Worm (Caenorhabditis elegans): ENCODE data around the gene nhr-34.
"Not testable (repeated sequence)": the region's sequence is repeated elsewhere in the genome, so short reads cannot be mapped to it uniquely, and the experiment has no call there.

nhr-34 gene

ce11 chrIV:9692874-9693273 is 17.4 kb upstream of the nhr-34 start, which contains the start of gene twk-9:
TSS of gene twk-9 (plus strand) at chrIV:9693174.
- TF ChIP-seq nhr-42 (GFP tag; IDR thresholded peaks at IDR 0.05): no peak
- TF ChIP-seq mep-1 (tag; optimal IDR thresholded peaks at IDR 0.05): no peak
- no peak for TF ChIP-seq sdz-12 (GFP tag; optimal IDR thresholded peaks at IDR 0.05)

ce11 chrIV:9690644-9691043 is 15.2 kb upstream of the nhr-34 start, which contains the start of gene sdz-36:
TSS of gene sdz-36 (plus strand) at chrIV:9690944.
- TF ChIP-seq lin-15B (tag; optimal IDR thresholded peaks at IDR 0.05) (no peak), hmg-1.1 (GFP tag; IDR thresholded peaks at IDR 0.05) (no peak), lin-39 (tag; optimal IDR thresholded peaks at IDR 0.05) (no peak), ceh-32 (tag; optimal IDR thresholded peaks at IDR 0.05; ENCODE audit: poor library complexity) (no peak), arid-1 (GFP tag; conservative IDR thresholded peaks at IDR 0.05) (no peak)

- TF ChIP-seq spr-3 (GFP tag; optimal IDR thresholded peaks at IDR 0.05); Y75B8A.6 (GFP tag; IDR thresholded peaks at IDR 0.05); php-3 (GFP tag; IDR thresholded peaks at IDR 0.05): not testable (repeated sequence)
Observed at ce11 chrIV:9688715-9689114, 13.2 kb upstream of the nhr-34 start, which contains the start of gene msp-76. TSS of gene msp-76 (plus strand) at chrIV:9689015.

- TF ChIP-seq daf-19 (GFP tag; conservative IDR thresholded peaks at IDR 0.05): no peak
- TF ChIP-seq lir-3 (tag; optimal IDR thresholded peaks at IDR 0.05): no peak
- TF ChIP-seq ceh-44 (GFP tag; IDR thresholded peaks at IDR 0.05): no peak
- TF ChIP-seq egl-43 (GFP tag; IDR thresholded peaks at IDR 0.05): no peak
- TF ChIP-seq nhr-77 (tag; optimal IDR thresholded peaks at IDR 0.05): no peak
- no peak for TF ChIP-seq Y105C5A.15 (GFP tag; IDR thresholded peaks at IDR 0.05)
- TF ChIP-seq daf-8 (GFP tag; IDR thresholded peaks at IDR 0.05): no peak
- TF ChIP-seq nhr-25 (tag; optimal IDR thresholded peaks at IDR 0.05; ENCODE audit: borderline replicate concordance, insufficient read depth): no peak
- TF ChIP-seq hif-1 (tag; optimal IDR thresholded peaks at IDR 0.05): no peak
- no peak for TF ChIP-seq nhr-11 (tag; optimal IDR thresholded peaks at IDR 0.05)
- TF ChIP-seq T20F7.1 (GFP tag; optimal IDR thresholded peaks at IDR 0.05): no peak
- TF ChIP-seq duxl-1 (tag; optimal IDR thresholded peaks at IDR 0.05; ENCODE audit: poor library complexity): no peak
- TF ChIP-seq F37D6.2 (tag; optimal IDR thresholded peaks at IDR 0.05): no peak
- no peak for TF ChIP-seq egl-27 (tag; optimal IDR thresholded peaks at IDR 0.05)
Observed at ce11 chrIV:9683433-9683832, 8.0 kb upstream of the nhr-34 start, which contains the start of the genes htas-1 and ZK1251.3. TSS of gene htas-1 (minus strand) at chrIV:9683533. TSS of gene ZK1251.3 (plus strand) at chrIV:9683658.

- no peak for TF ChIP-seq ama-1 (optimal IDR thresholded peaks at IDR 0.05)
- TF ChIP-seq aha-1 (tag): no peak
- TF ChIP-seq hlh-11 (tag; optimal IDR thresholded peaks at IDR 0.05): peak; percentile 65
- TF ChIP-seq R02D3.7 (tag; optimal IDR thresholded peaks at IDR 0.05): no peak
- no peak for TF ChIP-seq nhr-237 (tag; optimal IDR thresholded peaks at IDR 0.05)
- no peak for TF ChIP-seq dmd-8 (GFP tag; IDR thresholded peaks at IDR 0.05)
- TF ChIP-seq saeg-2 (GFP tag; IDR thresholded peaks at IDR 0.05): no peak
- TF ChIP-seq madf-5 (GFP tag; IDR thresholded peaks at IDR 0.05): no peak
- no peak for TF ChIP-seq ztf-11 (tag; optimal IDR thresholded peaks at IDR 0.05)
- peak; percentile 72 for TF ChIP-seq nhr-28 (tag; optimal IDR thresholded peaks at IDR 0.05)
- TF ChIP-seq hlh-30 (tag; optimal IDR thresholded peaks at IDR 0.05; ENCODE audit: insufficient read depth): no peak
- TF ChIP-seq dve-1 (tag; optimal IDR thresholded peaks at IDR 0.05; ENCODE audit: insufficient read depth): peak; percentile 76
- no peak for TF ChIP-seq nhr-42 (GFP tag; IDR thresholded peaks at IDR 0.05)
- TF ChIP-seq pha-4 (GFP tag; IDR thresholded peaks at IDR 0.05): no peak
- no peak for TF ChIP-seq pha-4 (tag; optimal IDR thresholded peaks at IDR 0.05)
- TF ChIP-seq attf-4 (tag; optimal IDR thresholded peaks at IDR 0.05): no peak
- no peak for TF ChIP-seq zag-1 (tag; optimal IDR thresholded peaks at IDR 0.05)
- TF ChIP-seq nhr-41 (GFP tag; IDR thresholded peaks at IDR 0.05): no peak
- TF ChIP-seq zfp-3 (GFP tag; conservative IDR thresholded peaks at IDR 0.05): no peak
- peak in 1 of 2 experiments; percentile 9 for TF ChIP-seq daf-16 (GFP tag; optimal IDR thresholded peaks at IDR 0.05)
- no peak for TF ChIP-seq daf-16 (tag; optimal IDR thresholded peaks at IDR 0.05)
- no peak for TF ChIP-seq set-16 (GFP tag; IDR thresholded peaks at IDR 0.05)
Observed at ce11 chrIV:9682514-9682913, 7.0 kb upstream of the nhr-34 start, which contains the start of gene ins-7. TSS of gene ins-7 (minus strand) at chrIV:9682845.

Measured in whole organism, L4 larva.